Fruit fly (Drosophila melanogaster) whole organism, embryonic: Measurements from ENCODE around the gene gl.

Experiments used
- ATbp ChIP-seq: fragments of 200-800 bp; sonication (Bioruptor generic); optimal IDR thresholded peaks from 2 replicates; lab custom pipeline; 2017; ENCODE audit warnings: missing biosample characterization, mild to moderate bottlenecking, missing genetic modification characterization, missing genetic modification reagents
- Atf3 ChIP-seq: fragments of 200-800 bp; sonication (Bioruptor generic); optimal IDR thresholded peaks from 3 replicates; lab custom pipeline; 2016; ENCODE audit warnings: missing biosample characterization, missing genetic modification characterization
- Atf6 ChIP-seq: fragments of 200-800 bp; sonication (Bioruptor generic); IDR thresholded peaks from 2 replicates; pipeline ENCODE4 v1.3.6; 2022; ENCODE audit warnings: missing biosample characterization, missing genetic modification characterization
- CG10321 ChIP-seq: fragments of 200-800 bp; sonication (Bioruptor generic); IDR thresholded peaks from 2 replicates; pipeline ENCODE4 v1.3.6; 2022; ENCODE audit warnings: missing biosample characterization, missing genetic modification characterization
- CG10565 ChIP-seq: fragments of 200-800 bp; sonication (Bioruptor generic); optimal IDR thresholded peaks from 3 replicates; lab custom pipeline; 2016; ENCODE audit warnings: missing biosample characterization, mild to moderate bottlenecking, missing genetic modification characterization
- CG12104 ChIP-seq: fragments of 200-800 bp; sonication (Bioruptor generic); optimal IDR thresholded peaks from 3 replicates; lab custom pipeline; 2016; ENCODE audit warnings: missing biosample characterization, missing genetic modification characterization
- CG15514 ChIP-seq: fragments of 200-800 bp; sonication (Bioruptor generic); optimal IDR thresholded peaks from 3 replicates; lab custom pipeline; 2017; ENCODE audit warnings: missing biosample characterization, missing genetic modification characterization, mild to moderate bottlenecking, moderate library complexity, missing genetic modification reagents
- CG15696 ChIP-seq: fragments of 200-800 bp; sonication (Bioruptor generic); optimal IDR thresholded peaks from 2 replicates; lab custom pipeline; 2019; ENCODE audit warnings: missing biosample characterization, mild to moderate bottlenecking, missing genetic modification characterization, moderate library complexity
- CG16813 ChIP-seq: fragments of 200-800 bp; sonication (Bioruptor generic); IDR thresholded peaks from 3 replicates; pipeline ENCODE4 v1.3.6; 2022; ENCODE audit warnings: missing biosample characterization, missing genetic modification characterization; ENCODE audit not compliant: partially characterized antibody
- CG17612 ChIP-seq: fragments of 200-800 bp; sonication (Bioruptor generic); IDR thresholded peaks from 2 replicates; pipeline ENCODE4 v1.3.6; 2022; ENCODE audit warnings: missing biosample characterization, missing genetic modification characterization
- CG30020 ChIP-seq: fragments of 200-800 bp; optimal IDR thresholded peaks from 2 replicates; lab custom pipeline; 2019; ENCODE audit warnings: missing biosample characterization, mild to moderate bottlenecking, missing genetic modification characterization, moderate library complexity
- CG33213 ChIP-seq: fragments of 200-800 bp; sonication (Bioruptor generic); optimal IDR thresholded peaks from 3 replicates; lab custom pipeline; 2016; ENCODE audit warnings: missing biosample characterization, missing genetic modification characterization
- CG3995 ChIP-seq: fragments of 200-800 bp; sonication (Bioruptor generic); optimal IDR thresholded peaks from 3 replicates; lab custom pipeline; 2016; ENCODE audit warnings: missing biosample characterization, missing genetic modification characterization
- CG42726 ChIP-seq: fragments of 200-800 bp; sonication (Bioruptor generic); IDR thresholded peaks from 2 replicates; pipeline ENCODE4 v1.3.6; 2022; ENCODE audit warnings: missing biosample characterization, missing genetic modification characterization; ENCODE audit not compliant: partially characterized antibody
- CG4617 ChIP-seq: fragments of 200-800 bp; sonication (Bioruptor generic); optimal IDR thresholded peaks from 3 replicates; lab custom pipeline; 2016; ENCODE audit warnings: missing biosample characterization, missing genetic modification characterization, borderline replicate concordance
- CG4730 ChIP-seq: fragments of 200-800 bp; sonication (Bioruptor generic); IDR thresholded peaks from 2 replicates; pipeline ENCODE4 v1.3.6; 2022; ENCODE audit warnings: missing biosample characterization, missing genetic modification characterization
- CG6654 ChIP-seq: fragments of 200-800 bp; sonication (Bioruptor generic); optimal IDR thresholded peaks from 2 replicates; lab custom pipeline; 2017; ENCODE audit warnings: missing biosample characterization, mild to moderate bottlenecking, missing genetic modification characterization
- CG7839 ChIP-seq: fragments of 200-800 bp; sonication (Bioruptor generic); optimal IDR thresholded peaks from 3 replicates; lab custom pipeline; 2018; ENCODE audit warnings: missing biosample characterization, mild to moderate bottlenecking, missing genetic modification characterization, moderate library complexity
- CG9932 ChIP-seq: fragments of 200-800 bp; sonication (Bioruptor generic); IDR thresholded peaks from 2 replicates; pipeline ENCODE4 v1.3.6; 2022; ENCODE audit warnings: missing biosample characterization, missing genetic modification characterization
- H15 ChIP-seq: fragments of 200-800 bp; sonication (Bioruptor generic); IDR thresholded peaks from 3 replicates; pipeline ENCODE4 v1.3.6; 2022; ENCODE audit warnings: missing biosample characterization, missing genetic modification characterization
- HLH54F ChIP-seq: fragments of 200-800 bp; sonication (Bioruptor generic); optimal IDR thresholded peaks from 3 replicates; lab custom pipeline; 2016; ENCODE audit warnings: missing biosample characterization, missing genetic modification characterization
- Lpt ChIP-seq: fragments of >200 bp; optimal IDR thresholded peaks from 2 replicates; lab custom pipeline; 2018; ENCODE audit warnings: missing biosample characterization, missing genetic modification characterization
- Mad ChIP-seq: fragments of 200-800 bp; sonication (Bioruptor generic); optimal IDR thresholded peaks from 2 replicates; lab custom pipeline; 2016; ENCODE audit warnings: missing biosample characterization, missing genetic modification characterization
- Nf-YA ChIP-seq: fragments of 200-800 bp; sonication (Bioruptor generic); IDR thresholded peaks from 2 replicates; pipeline ENCODE4 v1.3.6; 2022; ENCODE audit warnings: missing biosample characterization, missing genetic modification characterization
- NfI ChIP-seq: fragments of 200-800 bp; sonication (Bioruptor generic); optimal IDR thresholded peaks from 3 replicates; lab custom pipeline; 2018; ENCODE audit warnings: missing biosample characterization, mild to moderate bottlenecking, missing genetic modification characterization, moderate library complexity
- Oli ChIP-seq: fragments of 200-800 bp; sonication (Bioruptor generic); optimal IDR thresholded peaks from 2 replicates; lab custom pipeline; 2018; ENCODE audit warnings: missing biosample characterization, mild to moderate bottlenecking, missing genetic modification characterization, moderate library complexity
- Opbp ChIP-seq: fragments of 200-800 bp; sonication (Bioruptor generic); IDR thresholded peaks from 3 replicates; pipeline ENCODE4 v1.3.6; 2022; ENCODE audit warnings: missing biosample characterization, missing genetic modification characterization; ENCODE audit not compliant: partially characterized antibody
- Ssrp ChIP-seq: fragments of 200-800 bp; sonication (Bioruptor generic); optimal IDR thresholded peaks from 2 replicates; lab custom pipeline; 2018; ENCODE audit warnings: missing biosample characterization, mild to moderate bottlenecking, missing genetic modification characterization, moderate library complexity
- Taf1 ChIP-seq: fragments of 200-800 bp; sonication (Bioruptor generic); IDR thresholded peaks from 2 replicates; pipeline ENCODE4 v1.3.6; 2022; ENCODE audit warnings: missing biosample characterization, missing genetic modification characterization
- Usf ChIP-seq: fragments of 200-800 bp; sonication (Bioruptor generic); optimal IDR thresholded peaks from 2 replicates; lab custom pipeline; 2017; ENCODE audit warnings: missing genotype, missing biosample characterization, missing genetic modification characterization
- Xbp1 ChIP-seq: fragments of 200-800 bp; sonication (Bioruptor generic); optimal IDR thresholded peaks from 3 replicates; lab custom pipeline; 2016; ENCODE audit warnings: missing biosample characterization, mild to moderate bottlenecking, missing genetic modification characterization
- ara ChIP-seq: fragments of 200-800 bp; sonication (Bioruptor generic); IDR thresholded peaks from 2 replicates; pipeline ENCODE4 v1.3.6; 2022; ENCODE audit warnings: missing biosample characterization, missing genetic modification characterization
- az2 ChIP-seq: fragments of 200-800 bp; sonication (Bioruptor generic); optimal IDR thresholded peaks from 3 replicates; lab custom pipeline; 2016; ENCODE audit warnings: missing biosample characterization, missing genetic modification characterization
- bab2 ChIP-seq: fragments of 200-800 bp; sonication (Bioruptor generic); optimal IDR thresholded peaks from 2 replicates; lab custom pipeline; 2016; ENCODE audit warnings: missing biosample characterization, missing genetic modification characterization
- bigmax ChIP-seq: fragments of 200-800 bp; sonication (Bioruptor generic); optimal IDR thresholded peaks from 2 replicates; lab custom pipeline; 2018; ENCODE audit warnings: missing biosample characterization, mild to moderate bottlenecking, missing genetic modification characterization
- br ChIP-seq: fragments of >200 bp; optimal IDR thresholded peaks from 2 replicates; lab custom pipeline; 2017
- chm ChIP-seq: fragments of 200-800 bp; sonication (Bioruptor generic); IDR thresholded peaks from 2 replicates; pipeline ENCODE4 v1.3.6; 2022; ENCODE audit warnings: missing biosample characterization, missing genetic modification characterization
- en ChIP-seq: fragments of 200-800 bp; sonication (Bioruptor generic); optimal IDR thresholded peaks from 2 replicates; lab custom pipeline; 2016; ENCODE audit warnings: missing biosample characterization, missing genetic modification characterization
- ewg ChIP-seq: fragments of 200-800 bp; sonication (Bioruptor generic); optimal IDR thresholded peaks from 3 replicates; lab custom pipeline; 2017; ENCODE audit warnings: mild to moderate bottlenecking, missing biosample characterization, missing genetic modification reagents, missing genetic modification characterization
- fd3F ChIP-seq: fragments of 200-800 bp; sonication (Bioruptor generic); optimal IDR thresholded peaks from 2 replicates; lab custom pipeline; 2018; ENCODE audit warnings: missing biosample characterization, mild to moderate bottlenecking, missing genetic modification characterization, moderate library complexity
- gt ChIP-seq: fragments of 200-800 bp; sonication (Bioruptor generic); IDR thresholded peaks from 2 replicates; pipeline ENCODE4 v1.3.6; 2022; ENCODE audit warnings: missing biosample characterization, missing genetic modification characterization
- h ChIP-seq: fragments of >200 bp; optimal IDR thresholded peaks from 2 replicates; lab custom pipeline; 2017
- ham ChIP-seq: fragments of 200-800 bp; sonication (Bioruptor generic); IDR thresholded peaks from 2 replicates; pipeline ENCODE4 v1.3.6; 2022; ENCODE audit warnings: missing biosample characterization, missing genetic modification characterization
- hb ChIP-seq: fragments of 200-800 bp; sonication (Bioruptor generic); IDR thresholded peaks from 3 replicates; pipeline ENCODE4 v1.3.6; 2022; ENCODE audit warnings: missing biosample characterization, missing genetic modification characterization; ENCODE audit not compliant: partially characterized antibody
- luna ChIP-seq: fragments of 200-800 bp; sonication (Bioruptor generic); optimal IDR thresholded peaks from 2 replicates; lab custom pipeline; 2016; ENCODE audit warnings: missing biosample characterization, missing genetic modification characterization
- org-1 ChIP-seq: fragments of 200-800 bp; sonication (Bioruptor generic); optimal IDR thresholded peaks from 2 replicates; lab custom pipeline; 2017; ENCODE audit warnings: missing biosample characterization, missing genetic modification characterization
- psq ChIP-seq: fragments of 200-800 bp; sonication (Bioruptor generic); optimal IDR thresholded peaks from 2 replicates; lab custom pipeline; 2017; ENCODE audit warnings: missing biosample characterization, missing genetic modification characterization
- repo ChIP-seq: fragments of 200-800 bp; sonication (Bioruptor generic); optimal IDR thresholded peaks from 2 replicates; lab custom pipeline; 2016; ENCODE audit warnings: missing biosample characterization, missing genetic modification characterization
- trem ChIP-seq: fragments of 200-800 bp; optimal IDR thresholded peaks from 3 replicates; lab custom pipeline; 2019; ENCODE audit warnings: missing biosample characterization, mild to moderate bottlenecking, missing genetic modification characterization, moderate library complexity
- zf30C ChIP-seq: fragments of 200-800 bp; sonication (Bioruptor generic); optimal IDR thresholded peaks from 3 replicates; lab custom pipeline; 2018; ENCODE audit warnings: missing biosample characterization, mild to moderate bottlenecking, missing genetic modification characterization

gl gene

DNA sequence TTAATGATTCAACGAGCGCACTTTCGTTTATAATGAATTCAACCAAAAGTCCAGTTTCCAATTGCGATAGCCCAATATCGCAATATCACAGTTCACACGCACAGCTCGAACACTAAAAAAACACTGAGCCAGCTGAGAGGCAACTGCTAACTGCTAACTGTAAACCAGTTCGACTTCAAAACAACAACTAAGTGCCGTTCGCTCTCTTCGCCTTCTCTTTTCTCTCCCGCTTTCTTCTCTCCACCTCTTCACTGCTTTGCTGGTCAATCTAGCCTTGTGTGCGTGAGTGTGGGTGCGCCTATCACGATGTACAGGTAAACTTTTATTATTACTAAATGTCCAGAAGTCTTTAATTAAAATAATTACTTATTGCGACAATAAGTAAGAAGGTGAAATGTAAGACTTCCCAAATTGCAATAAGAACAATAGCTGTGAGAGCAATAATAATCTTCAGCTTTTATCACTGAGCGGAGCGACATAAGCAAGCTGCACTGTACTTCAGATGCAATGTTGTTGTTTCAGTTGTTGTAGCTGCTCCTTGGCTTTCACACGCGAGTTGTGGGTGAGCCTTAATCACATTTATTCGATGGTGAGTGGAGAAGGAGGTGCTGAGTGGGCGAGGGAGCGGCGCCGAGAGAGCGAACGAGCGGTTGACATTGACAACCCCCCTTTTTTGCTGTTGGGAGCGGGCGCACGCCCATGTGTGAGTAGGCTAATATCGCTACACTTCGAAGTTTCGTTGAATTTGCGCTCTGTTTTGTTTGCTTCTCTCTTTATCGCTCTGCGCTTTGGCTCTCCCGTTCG lies 24.5 kb upstream of the gl start, which contains the start of gene Vti1b (continued):
- TF ChIP-seq hb (GFP tag; lab: Robert Waterston, UW): no peak
- no peak for TF ChIP-seq Lpt (GFP tag; lab: Kevin White, UChicago)
- no peak for TF ChIP-seq CG16813
- TF ChIP-seq Ssrp: peak; percentile 94
- TF ChIP-seq repo (GFP tag; lab: Kevin White, UChicago): peak; percentile 75
- TF ChIP-seq zf30C: no peak
- TF ChIP-seq HLH54F (GFP tag; lab: Kevin White, UChicago): peak; percentile 92
- TF ChIP-seq CG33213 (GFP tag; lab: Kevin White, UChicago): peak; percentile 93
- peak; percentile 80 for TF ChIP-seq ara
- peak; percentile 94 for TF ChIP-seq Atf3 (GFP tag; lab: Kevin White, UChicago)
- TF ChIP-seq CG17612 (GFP tag; lab: Robert Waterston, UW): peak; percentile 86
- TF ChIP-seq org-1 (GFP tag; lab: Kevin White, UChicago): peak; percentile 90
- TF ChIP-seq CG30020 (tag; lab: Kevin White, UChicago): peak; percentile 68
- peak; percentile 84 for TF ChIP-seq fd3F (GFP tag; lab: Kevin White, UChicago)
- TF ChIP-seq ewg (GFP tag; lab: Kevin White, UChicago): peak; percentile 89
- peak; percentile 81 for TF ChIP-seq CG6654 (GFP tag; lab: Kevin White, UChicago)
- peak; percentile 88 for TF ChIP-seq CG12104 (GFP tag; lab: Kevin White, UChicago)
- peak; percentile 90 for TF ChIP-seq chm (GFP tag; lab: Robert Waterston, UW)
- peak; percentile 63 for TF ChIP-seq CG3995
- peak; percentile 92 for TF ChIP-seq CG4730
- TF ChIP-seq Nf-YA (GFP tag; lab: Robert Waterston, UW): peak; percentile 90
- TF ChIP-seq gt (GFP tag; lab: Robert Waterston, UW): peak; percentile 82
- peak; percentile 70 for TF ChIP-seq ham (GFP tag; lab: Robert Waterston, UW)
- peak; percentile 92 for TF ChIP-seq CG9932 (GFP tag; lab: Robert Waterston, UW)
- TF ChIP-seq NfI: peak; percentile 95
- peak; percentile 81 for TF ChIP-seq luna (GFP tag; lab: Kevin White, UChicago)
- peak; percentile 88 for TF ChIP-seq Atf6 (GFP tag; lab: Robert Waterston, UW)
- no peak for TF ChIP-seq br
- TF ChIP-seq Opbp (GFP tag; lab: Robert Waterston, UW): no peak
- peak; percentile 94 for TF ChIP-seq CG7839 (tag; lab: Kevin White, UChicago)
- peak; percentile 51; the same call in 1 of the 2 replicates for TF ChIP-seq CG10321 (GFP tag; lab: Robert Waterston, UW)
- TF ChIP-seq Mad (GFP tag; lab: Kevin White, UChicago): peak; percentile 95
- peak; percentile 76 for TF ChIP-seq CG15696 (tag; lab: Kevin White, UChicago)
- TF ChIP-seq psq (GFP tag; lab: Kevin White, UChicago): peak; percentile 57
- peak; percentile 96 for TF ChIP-seq Xbp1 (GFP tag; lab: Kevin White, UChicago)
- TF ChIP-seq CG4617: peak; percentile 85
- TF ChIP-seq h (lab: Kevin White, UChicago): no peak
- peak; percentile 91 for TF ChIP-seq H15
- no peak for TF ChIP-seq CG42726 (GFP tag; lab: Robert Waterston, UW)
- peak; percentile 18 for TF ChIP-seq bigmax (GFP tag; lab: Kevin White, UChicago)
- TF ChIP-seq CG10565 (GFP tag; lab: Kevin White, UChicago): peak; percentile 62
- peak; percentile 83 for TF ChIP-seq Usf
- TF ChIP-seq trem (tag; lab: Kevin White, UChicago): peak; percentile 92
- TF ChIP-seq ATbp (GFP tag; lab: Kevin White, UChicago): peak; percentile 90
- peak; percentile 88 for TF ChIP-seq en (GFP tag; lab: Kevin White, UChicago)
- peak; percentile 94 for TF ChIP-seq Oli (tag; lab: Kevin White, UChicago)
- peak; percentile 87 for TF ChIP-seq Taf1 (GFP tag; lab: Robert Waterston, UW)
- peak; percentile 96 for TF ChIP-seq az2
- peak; percentile 78 for TF ChIP-seq CG15514 (GFP tag; lab: Kevin White, UChicago)
- TF ChIP-seq bab2: peak; percentile 97
